Fruit fly (Drosophila melanogaster): Measurements from ENCODE around the gene HDAC11.
A peak's percentile ranks its signal among the peaks of the same experiment; 100 is the strongest.

Gene HDAC11

dm6 chr3R:24856143-24856542, at the start of gene HDAC11:
HDAC11 (minus strand) TSS chr3R:24856243.
- TF ChIP-seq Mio (GFP tag; optimal IDR thresholded peaks at IDR 0.05) (no peak), Jra (GFP tag; optimal IDR thresholded peaks at IDR 0.05) (no peak), usp (GFP tag; optimal IDR thresholded peaks at IDR 0.05) (no peak), woc (GFP tag; optimal IDR thresholded peaks at IDR 0.05) (no peak), psq (GFP tag; optimal IDR thresholded peaks at IDR 0.05) (no peak), Vsx2 (GFP tag; optimal IDR thresholded peaks at IDR 0.05; ENCODE audit: partially characterized antibody) (no peak), CrebA (GFP tag; optimal IDR thresholded peaks at IDR 0.05; ENCODE audit: borderline replicate concordance) (no peak), brk (GFP tag; optimal IDR thresholded peaks at IDR 0.05) (no peak), br (GFP tag; optimal IDR thresholded peaks at IDR 0.05) (no peak), Myc (optimal IDR thresholded peaks at IDR 0.05) (no peak), Hnf4 (GFP tag; optimal IDR thresholded peaks at IDR 0.05) (no peak), GATAd (GFP tag; optimal IDR thresholded peaks at IDR 0.05) (no peak), dsf (GFP tag; optimal IDR thresholded peaks at IDR 0.05; ENCODE audit: borderline replicate concordance) (no peak)

- TF ChIP-seq Hr83 (GFP tag; optimal IDR thresholded peaks at IDR 0.05; ENCODE audit: poor library complexity, severe bottlenecking) (no peak), psq (GFP tag; optimal IDR thresholded peaks at IDR 0.05) (no peak), dl (GFP tag; optimal IDR thresholded peaks at IDR 0.05; ENCODE audit: insufficient read depth in 1 of 2, partially characterized antibody in 2 of 2) (no peak), dmrt93B (GFP tag; optimal IDR thresholded peaks at IDR 0.05) (no peak)
Measured at dm6 chr3R:24900816-24901215, 44.8 kb upstream of the HDAC11 start, which contains the start of gene CG10845. CG10845 (plus strand) TSS chr3R:24901116.

- TF ChIP-seq Dif (GFP tag; optimal IDR thresholded peaks at IDR 0.05; ENCODE audit: partially characterized antibody) (peak; percentile 74), usp (GFP tag; optimal IDR thresholded peaks at IDR 0.05) (no peak), fru (GFP tag; optimal IDR thresholded peaks at IDR 0.05) (no peak), Jra (GFP tag; optimal IDR thresholded peaks at IDR 0.05) (no peak), Mio (GFP tag; optimal IDR thresholded peaks at IDR 0.05) (no peak), Myc (optimal IDR thresholded peaks at IDR 0.05) (no peak), dmrt93B (GFP tag; optimal IDR thresholded peaks at IDR 0.05) (no peak), psq (GFP tag; optimal IDR thresholded peaks at IDR 0.05) (no peak), dl (GFP tag; optimal IDR thresholded peaks at IDR 0.05; ENCODE audit: insufficient read depth in 1 of 2, partially characterized antibody in 2 of 2) (peak in 1 of 2 experiments; percentile 49), CrebA (GFP tag; optimal IDR thresholded peaks at IDR 0.05; ENCODE audit: borderline replicate concordance) (peak; percentile 33), foxo (GFP tag; optimal IDR thresholded peaks at IDR 0.05) (no peak), Vsx2 (GFP tag; optimal IDR thresholded peaks at IDR 0.05; ENCODE audit: partially characterized antibody) (peak; percentile 13), Abd-B (GFP tag; optimal IDR thresholded peaks at IDR 0.05) (no peak), OdsH (GFP tag; optimal IDR thresholded peaks at IDR 0.05) (no peak), HLH106 (tag; optimal IDR thresholded peaks at IDR 0.05) (no peak)
Measured at dm6 chr3R:24894419-24895206, 38.6 kb upstream of the HDAC11 start, which contains the start of the genes CG31121 and CG11069. CG31121 (minus strand) TSS chr3R:24894605. CG11069 (plus strand) TSS chr3R:24894742.

- TF ChIP-seq h (GFP tag; optimal IDR thresholded peaks at IDR 0.05), result peak; percentile 73
- peak; percentile 82 for TF ChIP-seq fru (GFP tag; optimal IDR thresholded peaks at IDR 0.05)
- TF ChIP-seq Dfd (GFP tag; optimal IDR thresholded peaks at IDR 0.05), result no peak
- TF ChIP-seq Abd-B (GFP tag; optimal IDR thresholded peaks at IDR 0.05), result no peak
- peak; percentile 43 for TF ChIP-seq CG9705 (GFP tag; optimal IDR thresholded peaks at IDR 0.05)
- no peak for TF ChIP-seq N (GFP tag; optimal IDR thresholded peaks at IDR 0.05)
- peak; percentile 0 for TF ChIP-seq Vsx2 (GFP tag; optimal IDR thresholded peaks at IDR 0.05; ENCODE audit: partially characterized antibody)
- no peak for TF ChIP-seq dl (GFP tag; optimal IDR thresholded peaks at IDR 0.05; ENCODE audit: insufficient read depth in 1 of 2, partially characterized antibody in 2 of 2)
- peak; percentile 91 for TF ChIP-seq HLH106 (tag; optimal IDR thresholded peaks at IDR 0.05)
- TF ChIP-seq brk (GFP tag; optimal IDR thresholded peaks at IDR 0.05), result no peak
- no peak for TF ChIP-seq usp (GFP tag; optimal IDR thresholded peaks at IDR 0.05)
- TF ChIP-seq Sp1 (GFP tag; optimal IDR thresholded peaks at IDR 0.05), result peak; percentile 94
- peak; percentile 87 for TF ChIP-seq psq (GFP tag; optimal IDR thresholded peaks at IDR 0.05)
- TF ChIP-seq Hnf4 (GFP tag; optimal IDR thresholded peaks at IDR 0.05), result no peak
- peak; percentile 37 for TF ChIP-seq woc (GFP tag; optimal IDR thresholded peaks at IDR 0.05)
- no peak for TF ChIP-seq Hr83 (GFP tag; optimal IDR thresholded peaks at IDR 0.05; ENCODE audit: poor library complexity, severe bottlenecking)
- TF ChIP-seq Mio (GFP tag; optimal IDR thresholded peaks at IDR 0.05), result no peak
- TF ChIP-seq dsf (GFP tag; optimal IDR thresholded peaks at IDR 0.05; ENCODE audit: borderline replicate concordance), result peak; percentile 16
- no peak for TF ChIP-seq tai (GFP tag; optimal IDR thresholded peaks at IDR 0.05)
- TF ChIP-seq pan (optimal IDR thresholded peaks at IDR 0.05), result no peak
- no peak for TF ChIP-seq Myc (optimal IDR thresholded peaks at IDR 0.05)
- TF ChIP-seq jim (GFP tag; optimal IDR thresholded peaks at IDR 0.05), result no peak
- TF ChIP-seq GATAd (GFP tag; optimal IDR thresholded peaks at IDR 0.05), result no peak
- TF ChIP-seq dmrt93B (GFP tag; optimal IDR thresholded peaks at IDR 0.05), result peak; percentile 66
- peak; percentile 44 for TF ChIP-seq sv (GFP tag; optimal IDR thresholded peaks at IDR 0.05)
- peak; percentile 35 for TF ChIP-seq ey (GFP tag; optimal IDR thresholded peaks at IDR 0.05)
- TF ChIP-seq sage (GFP tag; optimal IDR thresholded peaks at IDR 0.05), result peak; percentile 2
- TF ChIP-seq Dif (GFP tag; optimal IDR thresholded peaks at IDR 0.05; ENCODE audit: partially characterized antibody), result no peak
- TF ChIP-seq CrebA (GFP tag; optimal IDR thresholded peaks at IDR 0.05; ENCODE audit: borderline replicate concordance), result peak; percentile 9
- no peak for TF ChIP-seq lola (GFP tag; optimal IDR thresholded peaks at IDR 0.05)
- TF ChIP-seq foxo (GFP tag; optimal IDR thresholded peaks at IDR 0.05), result peak in 1 of 2 experiments; percentile 88
- TF ChIP-seq rgr (GFP tag; optimal IDR thresholded peaks at IDR 0.05), result peak; percentile 77
Measured at dm6 chr3R:24893320-24893955, 37.4 kb upstream of the HDAC11 start.

Data from whole organism, wandering third instar larva.